Fruit fly (Drosophila melanogaster): ENCODE results near the gene CG7560.

The CG7560 gene

DNA sequence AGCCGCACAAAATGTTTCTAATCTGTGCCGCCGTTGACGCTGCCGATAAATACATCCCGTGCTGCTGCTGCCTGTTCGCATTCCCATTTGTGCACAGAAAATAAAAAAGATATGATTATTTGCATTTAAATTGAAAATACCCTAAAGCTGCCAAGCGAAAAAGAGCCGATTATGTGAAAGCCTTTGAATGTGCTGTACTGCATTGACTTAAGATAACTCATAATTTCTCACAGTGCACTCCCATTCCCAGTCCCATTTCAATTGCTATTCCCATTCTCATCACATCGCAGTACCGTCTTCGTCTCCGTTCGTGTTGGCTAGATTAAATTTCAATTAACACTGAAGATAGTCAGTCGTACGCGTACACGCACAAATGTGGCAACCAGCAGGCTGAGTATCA, 24.0 kb downstream of the CG7560 start (continued):
- peak; percentile 13 for TF ChIP-seq tap (tag; optimal IDR thresholded peaks at IDR 0.05)
- no peak for TF ChIP-seq gro (GFP tag; optimal IDR thresholded peaks at IDR 0.05)
- TF ChIP-seq slou (GFP tag; optimal IDR thresholded peaks at IDR 0.05): no peak
- TF ChIP-seq stwl (tag; optimal IDR thresholded peaks at IDR 0.05): no peak
- TF ChIP-seq Camta (GFP tag; optimal IDR thresholded peaks at IDR 0.05): peak; percentile 43
- no peak for TF ChIP-seq CG7963 (GFP tag; IDR thresholded peaks at IDR 0.05; ENCODE audit: partially characterized antibody)
- no peak for TF ChIP-seq CG6683 (GFP tag; optimal IDR thresholded peaks at IDR 0.05)
- TF ChIP-seq gsb (GFP tag; IDR thresholded peaks at IDR 0.05): no peak
- TF ChIP-seq CG11695 (GFP tag; IDR thresholded peaks at IDR 0.05): peak; percentile 35; the same call in 1 of the 3 replicates
- TF ChIP-seq br (optimal IDR thresholded peaks at IDR 0.05): no peak
- peak; percentile 71 for TF ChIP-seq HLH3B (GFP tag; IDR thresholded peaks at IDR 0.05)
- no peak for TF ChIP-seq CG34224 (GFP tag; IDR thresholded peaks at IDR 0.05; ENCODE audit: partially characterized antibody)
- peak; percentile 27 for TF ChIP-seq dm (GFP tag; optimal IDR thresholded peaks at IDR 0.05)
- TF ChIP-seq ap (GFP tag; IDR thresholded peaks at IDR 0.05): 0 out of 2 replicates have a peak, but pooled peaks have one; percentile 55
- no peak for TF ChIP-seq NC2α (GFP tag; optimal IDR thresholded peaks at IDR 0.05)
- TF ChIP-seq CG17612 (GFP tag; IDR thresholded peaks at IDR 0.05): no peak
- no peak for TF ChIP-seq CG2116 (GFP tag; optimal IDR thresholded peaks at IDR 0.05)
- TF ChIP-seq ewg (GFP tag; optimal IDR thresholded peaks at IDR 0.05): peak; percentile 36
- 0 out of 2 replicates have a peak, but pooled peaks have one; percentile 17 for TF ChIP-seq al (GFP tag; IDR thresholded peaks at IDR 0.05)
- TF ChIP-seq CG3995 (GFP tag; optimal IDR thresholded peaks at IDR 0.05): no peak
- TF ChIP-seq Dip3 (GFP tag; optimal IDR thresholded peaks at IDR 0.05): peak; percentile 2
- TF ChIP-seq kah (GFP tag; optimal IDR thresholded peaks at IDR 0.05): no peak
- peak; percentile 65 for TF ChIP-seq dmrt11E (tag; optimal IDR thresholded peaks at IDR 0.05)
- no peak for TF ChIP-seq pfk (GFP tag; optimal IDR thresholded peaks at IDR 0.05)
- TF ChIP-seq CG6854 (GFP tag; optimal IDR thresholded peaks at IDR 0.05): no peak
- TF ChIP-seq H15 (GFP tag; IDR thresholded peaks at IDR 0.05): peak; percentile 52; the same call in 1 of the 3 replicates
- peak; percentile 47; the same call in 1 of the 2 replicates for TF ChIP-seq E2f2 (GFP tag; IDR thresholded peaks at IDR 0.05)
- peak; percentile 50 for TF ChIP-seq Oli (tag; optimal IDR thresholded peaks at IDR 0.05)
- peak; percentile 84 for TF ChIP-seq CG17328 (GFP tag; IDR thresholded peaks at IDR 0.05)
- no peak for TF ChIP-seq sqz (GFP tag; optimal IDR thresholded peaks at IDR 0.05)
- peak; percentile 31 for TF ChIP-seq CG18619 (GFP tag; optimal IDR thresholded peaks at IDR 0.05)
- peak; percentile 25 for TF ChIP-seq gsb-n (tag; optimal IDR thresholded peaks at IDR 0.05)
- TF ChIP-seq chm (GFP tag; IDR thresholded peaks at IDR 0.05): peak; percentile 72
- no peak for TF ChIP-seq Ravus (GFP tag; IDR thresholded peaks at IDR 0.05)
- TF ChIP-seq Ada2b (GFP tag; IDR thresholded peaks at IDR 0.05): peak; percentile 54; the same call in 1 of the 2 replicates
- peak; percentile 52 for TF ChIP-seq Hsf (GFP tag; optimal IDR thresholded peaks at IDR 0.05)
- TF ChIP-seq pzg (GFP tag; optimal IDR thresholded peaks at IDR 0.05): no peak
- peak; percentile 34 for TF ChIP-seq CG13775 (GFP tag; optimal IDR thresholded peaks at IDR 0.05)
- TF ChIP-seq CG4282 (GFP tag; optimal IDR thresholded peaks at IDR 0.05): no peak
- TF ChIP-seq Sox100B (GFP tag; optimal IDR thresholded peaks at IDR 0.05): no peak
- no peak for TF ChIP-seq B-H1 (GFP tag; IDR thresholded peaks at IDR 0.05)
- no peak for TF ChIP-seq Hr39 (optimal IDR thresholded peaks at IDR 0.05)
- TF ChIP-seq Taf1 (GFP tag; IDR thresholded peaks at IDR 0.05): no peak
- no peak for TF ChIP-seq CG10274 (GFP tag; optimal IDR thresholded peaks at IDR 0.05)
- TF ChIP-seq CG3163 (GFP tag; optimal IDR thresholded peaks at IDR 0.05): no peak
- TF ChIP-seq CrebB (tag; optimal IDR thresholded peaks at IDR 0.05): no peak
- TF ChIP-seq dan (GFP tag; IDR thresholded peaks at IDR 0.05): no peak
- TF ChIP-seq MBD-R2 (GFP tag; IDR thresholded peaks at IDR 0.05): peak; percentile 21; the same call in 1 of the 2 replicates
- no peak for TF ChIP-seq hbn (GFP tag; IDR thresholded peaks at IDR 0.05; ENCODE audit: partially characterized antibody)
- no peak for TF ChIP-seq Vsx1 (GFP tag; optimal IDR thresholded peaks at IDR 0.05)
- TF ChIP-seq Fer2 (tag; optimal IDR thresholded peaks at IDR 0.05): no peak
- no peak for TF ChIP-seq bbx (GFP tag; IDR thresholded peaks at IDR 0.05; ENCODE audit: partially characterized antibody)
